Fruit fly (Drosophila melanogaster): Measurements from ENCODE around the gene CG1161.

The CG1161 gene

DNA sequence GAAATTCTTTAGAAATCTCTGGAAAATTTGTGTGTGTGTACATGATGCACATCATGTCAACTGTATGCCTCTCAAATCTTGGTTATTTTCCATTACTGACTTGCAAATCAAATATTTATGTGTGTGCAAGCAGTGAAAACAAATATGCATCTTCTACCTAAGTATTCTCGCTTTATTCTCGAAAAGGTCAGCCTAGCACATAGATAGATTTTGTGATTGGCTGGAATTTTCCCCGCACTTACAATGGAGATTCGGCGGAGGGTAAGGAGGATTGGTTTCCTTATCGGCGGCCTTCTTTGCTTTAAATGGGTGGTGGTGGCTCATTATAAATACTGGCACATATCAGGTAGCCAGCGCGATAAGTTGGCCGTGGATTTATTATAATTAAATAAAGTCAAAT is 27.0 kb upstream of the CG1161 start:
- TF ChIP-seq Sp1 (GFP tag; optimal IDR thresholded peaks at IDR 0.05) (no peak), rgr (GFP tag; optimal IDR thresholded peaks at IDR 0.05) (no peak), Hr83 (GFP tag; optimal IDR thresholded peaks at IDR 0.05; ENCODE audit: poor library complexity, severe bottlenecking) (no peak)

DNA sequence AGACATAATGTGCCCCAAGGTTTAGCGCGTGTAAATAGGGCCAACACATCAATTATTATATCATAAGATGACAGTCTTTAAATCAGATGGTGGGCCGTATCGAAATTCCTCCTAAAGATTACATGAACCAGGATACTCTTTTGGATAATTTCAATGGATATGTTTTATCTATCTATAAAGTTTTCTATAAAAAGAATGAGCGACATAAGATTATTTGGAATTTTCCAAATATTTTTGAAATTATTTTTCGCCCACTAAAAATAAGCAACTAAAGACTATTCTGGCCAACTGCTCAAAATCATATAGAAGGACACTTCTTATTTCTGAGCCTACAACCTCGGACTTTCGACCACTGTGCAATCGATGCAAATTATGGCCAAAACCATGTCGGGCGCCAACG is 24.6 kb upstream of the CG1161 start:
- TF ChIP-seq Dfd (GFP tag; optimal IDR thresholded peaks at IDR 0.05) (no peak), br (GFP tag; optimal IDR thresholded peaks at IDR 0.05) (peak; percentile 17), woc (GFP tag; optimal IDR thresholded peaks at IDR 0.05) (peak; percentile 26), foxo (GFP tag; optimal IDR thresholded peaks at IDR 0.05) (peak in 1 of 2 experiments; percentile 41), psq (GFP tag; optimal IDR thresholded peaks at IDR 0.05) (peak; percentile 4), Abd-B (GFP tag; optimal IDR thresholded peaks at IDR 0.05) (no peak), brk (GFP tag; optimal IDR thresholded peaks at IDR 0.05) (no peak), fru (GFP tag; optimal IDR thresholded peaks at IDR 0.05) (peak; percentile 38), h (GFP tag; optimal IDR thresholded peaks at IDR 0.05) (peak; percentile 5)

- TF ChIP-seq woc (GFP tag; optimal IDR thresholded peaks at IDR 0.05) (peak; percentile 79), pan (optimal IDR thresholded peaks at IDR 0.05) (no peak), fru (GFP tag; optimal IDR thresholded peaks at IDR 0.05) (peak; percentile 76), foxo (GFP tag; optimal IDR thresholded peaks at IDR 0.05) (peak in 1 of 2 experiments; percentile 73), h (GFP tag; optimal IDR thresholded peaks at IDR 0.05) (peak; percentile 75), Hr78 (GFP tag; optimal IDR thresholded peaks at IDR 0.05) (no peak), CG9705 (GFP tag; optimal IDR thresholded peaks at IDR 0.05) (no peak), jim (GFP tag; optimal IDR thresholded peaks at IDR 0.05) (no peak), dsf (GFP tag; optimal IDR thresholded peaks at IDR 0.05; ENCODE audit: borderline replicate concordance) (no peak), Mio (GFP tag; optimal IDR thresholded peaks at IDR 0.05) (no peak), Hnf4 (GFP tag; optimal IDR thresholded peaks at IDR 0.05) (peak; percentile 37), rgr (GFP tag; optimal IDR thresholded peaks at IDR 0.05) (peak; percentile 66), Rel (GFP tag; optimal IDR thresholded peaks at IDR 0.05) (peak; percentile 55), Rel (tag; optimal IDR thresholded peaks at IDR 0.05) (no peak), sage (GFP tag; optimal IDR thresholded peaks at IDR 0.05) (no peak), CrebA (GFP tag; optimal IDR thresholded peaks at IDR 0.05; ENCODE audit: borderline replicate concordance) (no peak), dmrt93B (GFP tag; optimal IDR thresholded peaks at IDR 0.05) (peak; percentile 26), ey (GFP tag; optimal IDR thresholded peaks at IDR 0.05) (peak; percentile 75), psq (GFP tag; optimal IDR thresholded peaks at IDR 0.05) (peak; percentile 68), OdsH (GFP tag; optimal IDR thresholded peaks at IDR 0.05) (peak; percentile 66), Sp1 (GFP tag; optimal IDR thresholded peaks at IDR 0.05) (peak; percentile 33), br (GFP tag; optimal IDR thresholded peaks at IDR 0.05) (peak; percentile 58), tai (GFP tag; optimal IDR thresholded peaks at IDR 0.05) (no peak), sv (GFP tag; optimal IDR thresholded peaks at IDR 0.05) (no peak), Abd-B (GFP tag; optimal IDR thresholded peaks at IDR 0.05) (no peak), Myc (optimal IDR thresholded peaks at IDR 0.05) (no peak), brk (GFP tag; optimal IDR thresholded peaks at IDR 0.05) (no peak), dl (GFP tag; optimal IDR thresholded peaks at IDR 0.05; ENCODE audit: insufficient read depth in 1 of 2, partially characterized antibody in 2 of 2) (no peak), HLH106 (tag; optimal IDR thresholded peaks at IDR 0.05) (peak; percentile 40), usp (GFP tag; optimal IDR thresholded peaks at IDR 0.05) (no peak), lola (GFP tag; optimal IDR thresholded peaks at IDR 0.05) (no peak)
Observed at dm6 chr3R:5331764-5332405, 23.0 kb upstream of the CG1161 start.

DNA sequence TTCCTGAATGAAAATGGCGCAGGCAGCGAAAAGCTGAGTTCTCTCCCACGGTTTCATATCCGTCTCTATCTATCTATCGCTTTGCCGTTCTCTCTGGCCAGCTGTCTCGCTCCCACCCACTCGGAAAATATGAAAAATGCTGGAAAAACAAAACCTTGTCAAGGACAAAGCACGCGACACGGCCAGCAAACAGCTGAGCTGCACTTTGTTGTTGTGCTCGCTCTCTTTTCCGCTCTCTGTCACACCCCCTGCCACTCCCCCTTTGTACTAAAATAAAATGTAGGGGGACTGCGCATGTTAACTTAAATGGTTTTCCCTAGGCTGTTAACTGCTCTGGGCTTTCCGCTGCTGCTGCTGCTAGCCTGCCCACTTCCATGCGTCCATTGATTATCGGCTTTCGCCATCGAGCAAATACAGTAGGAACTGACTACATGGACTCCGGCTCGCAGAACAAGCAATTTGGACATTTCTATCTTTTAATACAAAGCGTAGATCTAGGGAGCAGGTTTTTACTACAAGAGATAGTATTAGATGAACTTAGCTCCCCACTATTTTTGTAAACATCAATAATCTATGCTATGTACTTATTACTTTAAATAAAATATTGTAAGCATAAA is 8.1 kb upstream of the CG1161 start:
- TF ChIP-seq N (GFP tag; optimal IDR thresholded peaks at IDR 0.05) (no peak), OdsH (GFP tag; optimal IDR thresholded peaks at IDR 0.05) (no peak), jim (GFP tag; optimal IDR thresholded peaks at IDR 0.05) (no peak), sage (GFP tag; optimal IDR thresholded peaks at IDR 0.05) (no peak), lola (GFP tag; optimal IDR thresholded peaks at IDR 0.05) (no peak), dsf (GFP tag; optimal IDR thresholded peaks at IDR 0.05; ENCODE audit: borderline replicate concordance) (no peak), psq (GFP tag; optimal IDR thresholded peaks at IDR 0.05) (no peak), usp (GFP tag; optimal IDR thresholded peaks at IDR 0.05) (no peak), Hr78 (GFP tag; optimal IDR thresholded peaks at IDR 0.05) (no peak), Dif (GFP tag; optimal IDR thresholded peaks at IDR 0.05; ENCODE audit: partially characterized antibody) (no peak), sv (GFP tag; optimal IDR thresholded peaks at IDR 0.05) (no peak), rgr (GFP tag; optimal IDR thresholded peaks at IDR 0.05) (no peak), fru (GFP tag; optimal IDR thresholded peaks at IDR 0.05) (no peak), Sp1 (GFP tag; optimal IDR thresholded peaks at IDR 0.05) (no peak), Dfd (GFP tag; optimal IDR thresholded peaks at IDR 0.05) (no peak), Vsx2 (GFP tag; optimal IDR thresholded peaks at IDR 0.05; ENCODE audit: partially characterized antibody) (no peak), Hnf4 (GFP tag; optimal IDR thresholded peaks at IDR 0.05) (no peak), Hr83 (GFP tag; optimal IDR thresholded peaks at IDR 0.05; ENCODE audit: poor library complexity, severe bottlenecking) (no peak), h (GFP tag; optimal IDR thresholded peaks at IDR 0.05) (no peak), pan (optimal IDR thresholded peaks at IDR 0.05) (no peak)
